Worm (Caenorhabditis elegans) whole organism, L3 larva: ENCODE measurements around the gene clec-243.

ENCODE experiments used
- aly-2 ChIP-seq: fragments of 150-350 bp; optimal IDR thresholded peaks from 2 replicates; lab custom pipeline; 2014; ENCODE audit warnings: missing biosample characterization, missing genetic modification characterization
- ceh-28 ChIP-seq: fragments of 150-350 bp; optimal IDR thresholded peaks from 2 replicates; lab custom pipeline; 2014; ENCODE audit warnings: missing biosample characterization, missing genetic modification reagents, missing genetic modification characterization
- egl-27 ChIP-seq: sonication (generic microtip); optimal IDR thresholded peaks from 4 replicates; lab custom pipeline; 2017; ENCODE audit warnings: missing biosample characterization, missing genetic modification reagents, missing genetic modification characterization
- fkh-10 ChIP-seq: sonication (generic microtip); optimal IDR thresholded peaks from 2 replicates; lab custom pipeline; 2017; ENCODE audit warnings: missing biosample characterization, missing genetic modification reagents, missing genetic modification characterization
- lsy-12 ChIP-seq: sonication (generic microtip); optimal IDR thresholded peaks from 2 replicates; lab custom pipeline; 2016; ENCODE audit warnings: mild to moderate bottlenecking, missing genetic modification characterization, missing compliant biosample characterization
- pqm-1 ChIP-seq: fragments of 150-350 bp; optimal IDR thresholded peaks from 2 replicates; lab custom pipeline; 2017; ENCODE audit warnings: missing biosample characterization, missing genetic modification characterization, inconsistent platforms
- sea-2 ChIP-seq: fragments of 150-350 bp; sonication (generic microtip); optimal IDR thresholded peaks from 4 replicates; lab custom pipeline; 2014; ENCODE audit warnings: missing biosample characterization, missing genetic modification reagents, missing genetic modification characterization
- unc-62 ChIP-seq: fragments of 150-350 bp; sonication (generic microtip); optimal IDR thresholded peaks from 4 replicates; lab custom pipeline; 2014; ENCODE audit warnings: missing biosample characterization, missing genetic modification reagents, missing genetic modification characterization

- no peak for TF ChIP-seq egl-27 (tag; lab: Kevin White, UChicago)
- no peak for TF ChIP-seq sea-2 (GFP tag; lab: Kevin White, UChicago)
- TF ChIP-seq fkh-10 (GFP tag; lab: Kevin White, UChicago): no peak
- no peak for TF ChIP-seq unc-62 (GFP tag; lab: Kevin White, UChicago)
- TF ChIP-seq lsy-12 (tag; lab: Kevin White, UChicago): no peak
- no peak for TF ChIP-seq aly-2 (tag; lab: Kevin White, UChicago)
- no peak for TF ChIP-seq ceh-28
- TF ChIP-seq pqm-1 (tag; lab: Kevin White, UChicago): peak; percentile 22
Observed at ce11 chrV:17240579-17241277, 8.1 kb downstream of the clec-243 start.
